Worm (Caenorhabditis elegans): ENCODE measurements around the gene srx-23.
A peak's percentile ranks its signal among the peaks of the same experiment; 100 is the strongest.

srx-23 gene

ce11 chrV:731330-731729 is 49.2 kb downstream of the srx-23 start (continued):
- TF ChIP-seq lin-13 (GFP tag; optimal IDR thresholded peaks at IDR 0.05) (peak; percentile 35), nhr-77 (tag; optimal IDR thresholded peaks at IDR 0.05) (peak; percentile 83), nhr-85 (tag) (peak; percentile 98), fkh-8 (tag; optimal IDR thresholded peaks at IDR 0.05) (no peak), ama-1 (optimal IDR thresholded peaks at IDR 0.05) (peak; percentile 72), zip-4 (GFP tag; optimal IDR thresholded peaks at IDR 0.05) (peak; percentile 52), aha-1 (tag; optimal IDR thresholded peaks at IDR 0.05) (no peak), F16B12.6 (tag; optimal IDR thresholded peaks at IDR 0.05) (no peak), pax-3 (tag; optimal IDR thresholded peaks at IDR 0.05) (peak; percentile 75), C34B4.2 (tag; optimal IDR thresholded peaks at IDR 0.05) (peak; percentile 52), irx-1 (tag; optimal IDR thresholded peaks at IDR 0.05) (peak; percentile 77), nhr-71 (tag; optimal IDR thresholded peaks at IDR 0.05) (peak; percentile 100), nhr-19 (GFP tag; conservative IDR thresholded peaks at IDR 0.05) (peak; percentile 100), fkh-4 (tag; optimal IDR thresholded peaks at IDR 0.05; ENCODE audit: borderline replicate concordance) (no peak), lin-15B (tag; optimal IDR thresholded peaks at IDR 0.05) (no peak), sup-37 (GFP tag; optimal IDR thresholded peaks at IDR 0.05) (peak; percentile 94), ceh-90 (tag; optimal IDR thresholded peaks at IDR 0.05) (no peak), nhr-47 (tag; optimal IDR thresholded peaks at IDR 0.05) (peak; percentile 89), snu-23 (GFP tag; optimal IDR thresholded peaks at IDR 0.05) (peak; percentile 96), zag-1 (tag; optimal IDR thresholded peaks at IDR 0.05) (no peak), aly-2 (tag; optimal IDR thresholded peaks at IDR 0.05) (peak; percentile 30), C16A3.4 (tag; optimal IDR thresholded peaks at IDR 0.05) (peak; percentile 86), rnt-1 (tag; optimal IDR thresholded peaks at IDR 0.05) (peak; percentile 95), nhr-28 (tag; optimal IDR thresholded peaks at IDR 0.05) (no peak), ceh-82 (tag; optimal IDR thresholded peaks at IDR 0.05) (peak; percentile 25 to 51 (median 41)), vab-15 (tag; optimal IDR thresholded peaks at IDR 0.05) (peak; percentile 75), dsc-1 (tag; optimal IDR thresholded peaks at IDR 0.05) (peak; percentile 34), hlh-4 (tag; optimal IDR thresholded peaks at IDR 0.05) (no peak), lin-14 (GFP tag; optimal IDR thresholded peaks at IDR 0.05) (peak; percentile 100), ceh-88 (GFP tag; IDR thresholded peaks at IDR 0.05) (peak; percentile 75), skn-1 (tag; optimal IDR thresholded peaks at IDR 0.05) (peak; percentile 79), pqm-1 (tag; optimal IDR thresholded peaks at IDR 0.05) (peak; percentile 48), sptf-1 (tag; optimal IDR thresholded peaks at IDR 0.05) (no peak)
